Fruit fly (Drosophila melanogaster) whole organism, prepupa: ENCODE results near the gene CG7857.

ENCODE experiments used
- CG10631 ChIP-seq: fragments of 200-800 bp; sonication (Bioruptor generic); optimal IDR thresholded peaks from 2 replicates; lab custom pipeline; 2016; ENCODE audit warnings: missing biosample characterization, missing genetic modification characterization
- CG3032 ChIP-seq: fragments of 200-800 bp; optimal IDR thresholded peaks from 2 replicates; lab custom pipeline; 2019; ENCODE audit warnings: missing biosample characterization, mild to moderate bottlenecking, missing genetic modification characterization, moderate library complexity
- CG6808 ChIP-seq: fragments of 200-800 bp; sonication (Bioruptor generic); optimal IDR thresholded peaks from 3 replicates; lab custom pipeline; 2017; ENCODE audit warnings: missing biosample characterization, missing genetic modification characterization, mild to moderate bottlenecking, moderate library complexity, missing genetic modification reagents
- cyc ChIP-seq: fragments of 200-800 bp; sonication (Bioruptor generic); optimal IDR thresholded peaks from 3 replicates; lab custom pipeline; 2016; ENCODE audit warnings: missing biosample characterization, missing genetic modification characterization

DNA sequence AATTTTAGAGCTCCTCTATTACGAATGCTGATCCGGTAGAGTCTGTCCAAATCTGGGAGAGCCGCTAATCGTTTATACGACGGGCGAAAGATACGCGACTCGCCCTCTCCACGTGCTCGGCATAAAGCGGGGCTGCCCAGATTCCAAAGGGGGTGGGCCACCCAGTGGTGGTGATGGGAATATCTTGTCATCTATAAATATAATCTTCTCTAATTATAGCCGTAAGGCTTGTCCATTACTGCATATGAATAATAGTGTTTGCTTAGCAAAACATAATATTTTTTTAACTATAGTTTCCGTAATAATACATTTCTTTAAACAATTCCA, 3.1 kb downstream of the CG7857 start:
- TF ChIP-seq CG6808 = no peak
- TF ChIP-seq CG10631 (GFP tag; lab: Kevin White, UChicago) = no peak
- no peak for TF ChIP-seq CG3032 (tag; lab: Kevin White, UChicago)
- no peak for TF ChIP-seq cyc
